Fruit fly (Drosophila melanogaster): ENCODE measurements around the gene CG11857.
A peak's percentile ranks its signal among the peaks of the same experiment; 100 is the strongest.

CG11857 gene

DNA sequence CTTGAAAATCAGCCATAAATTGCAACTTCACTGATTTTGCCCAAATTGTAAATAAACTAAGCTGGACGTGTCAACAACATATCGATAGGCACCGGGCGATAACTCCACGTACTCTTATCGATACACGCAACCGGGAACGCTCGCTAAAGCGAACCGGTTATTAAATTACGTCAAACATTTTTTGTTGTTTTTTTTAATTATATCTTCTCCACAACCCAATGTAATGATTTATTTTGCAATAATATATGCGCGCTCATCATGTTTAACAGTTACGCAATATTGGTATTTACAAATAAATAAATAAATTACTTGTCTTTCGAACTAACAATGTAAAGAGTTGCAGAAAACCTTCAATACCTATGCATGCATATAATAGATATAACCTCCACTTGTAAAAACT lies 43.6 kb upstream of the CG11857 start, which contains the start of gene Saysd1 (continued):
- TF ChIP-seq chinmo (GFP tag; IDR thresholded peaks at IDR 0.05; ENCODE audit: partially characterized antibody) = peak; percentile 82; the same call in 1 of the 4 replicates
- peak; percentile 84 for TF ChIP-seq Med (GFP tag)
- peak; percentile 19; the same call in 1 of the 3 replicates for TF ChIP-seq Aef1 (GFP tag; IDR thresholded peaks at IDR 0.05)
- TF ChIP-seq CG12744 (GFP tag; optimal IDR thresholded peaks at IDR 0.05) = no peak
- peak; percentile 7 for TF ChIP-seq PHDP (tag; optimal IDR thresholded peaks at IDR 0.05)
- peak; percentile 70 for TF ChIP-seq CG32532 (GFP tag; IDR thresholded peaks at IDR 0.05)
- no peak for TF ChIP-seq bowl (GFP tag; IDR thresholded peaks at IDR 0.05)
- peak; percentile 11 for TF ChIP-seq CG33557 (GFP tag; optimal IDR thresholded peaks at IDR 0.05)
- peak; percentile 92 for TF ChIP-seq Dref (GFP tag; IDR thresholded peaks at IDR 0.05)
- peak; percentile 36 for TF ChIP-seq phol (tag; optimal IDR thresholded peaks at IDR 0.05)
- TF ChIP-seq croc (GFP tag; conservative IDR thresholded peaks at IDR 0.05) = no peak
- TF ChIP-seq sim (GFP tag; IDR thresholded peaks at IDR 0.05) = no peak
- peak; percentile 4 for TF ChIP-seq Camta (GFP tag; optimal IDR thresholded peaks at IDR 0.05)
- peak; percentile 45; the same call in 1 of the 3 replicates for TF ChIP-seq dysf (GFP tag; IDR thresholded peaks at IDR 0.05)
- TF ChIP-seq CG30403 (GFP tag; optimal IDR thresholded peaks at IDR 0.05) = peak; percentile 20
- TF ChIP-seq E2f1 (GFP tag; IDR thresholded peaks at IDR 0.05) = 0 out of 2 replicates have a peak, but pooled peaks have one; percentile 28
- TF ChIP-seq CG6791 (GFP tag; IDR thresholded peaks at IDR 0.05; ENCODE audit: partially characterized antibody) = peak; percentile 92
- TF ChIP-seq CG10274 (GFP tag; optimal IDR thresholded peaks at IDR 0.05) = no peak
- 0 out of 3 replicates have a peak, but pooled peaks have one; percentile 17 for TF ChIP-seq ci (GFP tag; IDR thresholded peaks at IDR 0.05)
- TF ChIP-seq Gug (GFP tag; IDR thresholded peaks at IDR 0.05) = peak; percentile 35; the same call in 1 of the 4 replicates
- TF ChIP-seq Rx (GFP tag; IDR thresholded peaks at IDR 0.05) = peak; percentile 29; the same call in 1 of the 2 replicates
- peak; percentile 4 for TF ChIP-seq CG8290 (GFP tag; optimal IDR thresholded peaks at IDR 0.05)
- TF ChIP-seq CG8290 (tag; optimal IDR thresholded peaks at IDR 0.05) = peak in 1 of 2 experiments; percentile 5
- TF ChIP-seq unpg (GFP tag; optimal IDR thresholded peaks at IDR 0.05) = peak; percentile 9
- peak; percentile 83 for TF ChIP-seq unc-4 (GFP tag; IDR thresholded peaks at IDR 0.05; ENCODE audit: partially characterized antibody)
- TF ChIP-seq Dp (GFP tag; optimal IDR thresholded peaks at IDR 0.05) = peak; percentile 25
- no peak for TF ChIP-seq CG31388 (GFP tag; optimal IDR thresholded peaks at IDR 0.05)
- TF ChIP-seq CG10543 (GFP tag; optimal IDR thresholded peaks at IDR 0.05) = peak; percentile 41
- TF ChIP-seq Ets65A (GFP tag) = peak; percentile 50
- TF ChIP-seq CG13775 (GFP tag; optimal IDR thresholded peaks at IDR 0.05) = no peak
- TF ChIP-seq CG13287 (GFP tag; IDR thresholded peaks at IDR 0.05; ENCODE audit: partially characterized antibody) = peak; percentile 91
- TF ChIP-seq chn (GFP tag; optimal IDR thresholded peaks at IDR 0.05) = no peak
- peak in 1 of 2 experiments; percentile 11 for TF ChIP-seq Hr51 (GFP tag; optimal IDR thresholded peaks at IDR 0.05)
- peak; percentile 26 for TF ChIP-seq nmo (GFP tag; optimal IDR thresholded peaks at IDR 0.05)
- TF ChIP-seq dpn (GFP tag; optimal IDR thresholded peaks at IDR 0.05) = peak in 1 of 2 experiments; percentile 13
- no peak for TF ChIP-seq tio (GFP tag; optimal IDR thresholded peaks at IDR 0.05)
- peak; percentile 50; the same call in 1 of the 2 replicates for TF ChIP-seq lmd (GFP tag; IDR thresholded peaks at IDR 0.05)
- TF ChIP-seq CG14710 (tag; optimal IDR thresholded peaks at IDR 0.05) = peak; percentile 25
- TF ChIP-seq lab (GFP tag; optimal IDR thresholded peaks at IDR 0.05) = peak; percentile 51
- TF ChIP-seq ind (GFP tag; optimal IDR thresholded peaks at IDR 0.05) = peak; percentile 31
- TF ChIP-seq Pdp1 (GFP tag; optimal IDR thresholded peaks at IDR 0.05) = peak in 1 of 2 experiments; percentile 88
- TF ChIP-seq Meics (GFP tag; optimal IDR thresholded peaks at IDR 0.05) = peak; percentile 44
- peak; percentile 77 for TF ChIP-seq CG9437 (GFP tag; optimal IDR thresholded peaks at IDR 0.05)
- no peak for TF ChIP-seq CG14014 (GFP tag; IDR thresholded peaks at IDR 0.05)
- TF ChIP-seq CG11085 (GFP tag; IDR thresholded peaks at IDR 0.05) = 0 out of 2 replicates have a peak, but pooled peaks have one; percentile 8
- peak; percentile 37 for TF ChIP-seq CG9727 (GFP tag; optimal IDR thresholded peaks at IDR 0.05)
